Worm (Caenorhabditis elegans) whole organism, mixed stage, embryonic: ENCODE data around the gene F26D2.16.

Experiments
- bed-3 ChIP-seq: fragments of 200-800 bp; sonication (Bioruptor generic); optimal IDR thresholded peaks from 3 replicates; lab custom pipeline; 2018; ENCODE audit warnings: mild to moderate bottlenecking, missing genetic modification characterization, moderate library complexity, missing compliant biosample characterization
- ceh-83 ChIP-seq: fragments of 200-800 bp; sonication (Bioruptor generic); optimal IDR thresholded peaks from 2 replicates; lab custom pipeline; 2018; ENCODE audit warnings: mild to moderate bottlenecking, missing genetic modification characterization, missing compliant biosample characterization
- elt-1 ChIP-seq: sonication (generic microtip); optimal IDR thresholded peaks from 2 replicates; lab custom pipeline; 2017; ENCODE audit warnings: missing genetic modification characterization, mild to moderate bottlenecking, missing compliant biosample characterization, antibody characterized with exemption, moderate library complexity, borderline replicate concordance; ENCODE audit not compliant: insufficient read depth
- elt-3 ChIP-seq: fragments of 150-350 bp; optimal IDR thresholded peaks from 2 replicates; lab custom pipeline; 2014; ENCODE audit warnings: missing biosample characterization, missing genetic modification characterization
- ham-2 ChIP-seq: fragments of 200-800 bp; sonication (Bioruptor generic); optimal IDR thresholded peaks from 2 replicates; lab custom pipeline; 2018; ENCODE audit warnings: mild to moderate bottlenecking, missing genetic modification characterization, missing compliant biosample characterization
- lsy-2 ChIP-seq: fragments of 150-350 bp; optimal IDR thresholded peaks from 2 replicates; lab custom pipeline; 2014; ENCODE audit warnings: missing biosample characterization, missing genetic modification characterization
- mep-1 ChIP-seq: fragments of 150-350 bp; optimal IDR thresholded peaks from 2 replicates; lab custom pipeline; 2017; ENCODE audit warnings: missing biosample characterization, missing genetic modification reagents, missing genetic modification characterization, inconsistent platforms
- nhr-12 ChIP-seq: fragments of 150-350 bp; optimal IDR thresholded peaks from 2 replicates; lab custom pipeline; 2014; ENCODE audit warnings: missing biosample characterization, missing genetic modification characterization
- nhr-76 ChIP-seq: sonication (generic microtip); optimal IDR thresholded peaks from 2 replicates; lab custom pipeline; 2017; ENCODE audit warnings: missing biosample characterization, missing genetic modification characterization
- snpc-4 ChIP-seq: fragments of 150-350 bp; optimal IDR thresholded peaks from 2 replicates; lab custom pipeline; 2014; ENCODE audit warnings: missing biosample characterization, missing genetic modification characterization

DNA sequence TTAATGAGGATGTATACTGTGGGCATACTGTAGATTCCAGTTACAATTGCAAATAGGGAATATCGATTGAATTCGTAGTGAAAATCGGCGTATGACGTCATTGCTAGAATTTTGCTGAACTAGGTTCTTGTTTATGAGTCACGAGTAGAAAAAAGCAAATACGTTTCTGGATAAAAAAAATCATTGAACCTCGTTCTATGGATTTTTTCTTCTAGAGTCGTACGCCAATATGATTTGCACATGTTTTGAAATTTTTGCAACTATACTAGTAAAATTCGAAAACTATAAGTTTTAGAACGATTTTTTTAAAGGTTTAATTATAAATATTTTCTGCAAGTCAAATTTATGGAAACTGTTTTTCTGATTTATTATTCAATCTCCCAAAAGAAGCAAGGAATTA lies 48.2 kb upstream of the F26D2.16 start, which contains the start of gene sru-44:
- TF ChIP-seq ceh-83 (GFP tag; lab: Kevin White, UChicago): no peak
- TF ChIP-seq nhr-76 (tag; lab: Kevin White, UChicago): no peak
- TF ChIP-seq snpc-4 (tag; lab: Kevin White, UChicago): no peak
- no peak for TF ChIP-seq bed-3 (GFP tag; lab: Kevin White, UChicago)
- TF ChIP-seq mep-1 (tag; lab: Kevin White, UChicago): no peak
- TF ChIP-seq nhr-12 (tag; lab: Kevin White, UChicago): no peak
- TF ChIP-seq elt-3 (tag; lab: Kevin White, UChicago): no peak
- no peak for TF ChIP-seq ham-2 (GFP tag; lab: Kevin White, UChicago)
- TF ChIP-seq lsy-2 (tag; lab: Kevin White, UChicago): no peak
- TF ChIP-seq elt-1 (tag; lab: Kevin White, UChicago): no peak
